Worm (Caenorhabditis elegans): ENCODE measurements around the gene K02E10.5.

DNA sequence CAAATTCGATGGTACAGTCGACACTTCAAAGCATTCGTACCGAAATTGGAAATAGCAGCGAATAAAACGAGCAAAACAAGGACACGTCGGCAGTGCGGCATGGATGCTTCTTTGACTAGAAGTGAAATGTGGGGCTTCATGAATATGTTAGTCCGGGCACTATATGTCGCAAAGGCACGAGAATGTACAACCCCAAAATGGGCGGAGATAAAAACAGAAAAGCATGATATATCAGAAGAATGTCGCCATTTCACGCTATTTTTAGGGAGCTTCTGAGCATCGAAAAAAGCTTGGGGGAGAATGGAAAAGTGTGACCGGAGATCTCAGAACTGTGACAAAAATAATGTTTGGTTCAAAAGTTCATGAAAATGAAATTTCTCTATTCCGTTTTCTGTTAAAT is 35.4 kb downstream of the K02E10.5 start, which contains the start of gene T07D1.3:
- no peak for TF ChIP-seq dmd-6 (GFP tag; IDR thresholded peaks at IDR 0.05)
- TF ChIP-seq aha-1 (tag): no peak
- TF ChIP-seq snpc-4 (tag; optimal IDR thresholded peaks at IDR 0.05): no peak
- TF ChIP-seq lin-15B (tag; optimal IDR thresholded peaks at IDR 0.05): no peak
- no peak for TF ChIP-seq skn-1 (tag; optimal IDR thresholded peaks at IDR 0.05)
- no peak for TF ChIP-seq lin-38 (GFP tag; IDR thresholded peaks at IDR 0.05)
- TF ChIP-seq vab-7 (GFP tag; IDR thresholded peaks at IDR 0.05): no peak
- no peak for TF ChIP-seq hlh-30 (tag; optimal IDR thresholded peaks at IDR 0.05; ENCODE audit: insufficient read depth)
- no peak for TF ChIP-seq nhr-76 (tag; optimal IDR thresholded peaks at IDR 0.05)

Measured in whole organism, L4 larva.